Fruit fly (Drosophila melanogaster) whole organism, prepupa: ENCODE measurements around the gene CG9643.

ENCODE experiments used
- Blimp-1 ChIP-seq: fragments of 200-800 bp; sonication (Bioruptor generic); optimal IDR thresholded peaks from 3 replicates; lab custom pipeline; 2017; ENCODE audit warnings: missing biosample characterization, missing genetic modification characterization, mild to moderate bottlenecking, moderate library complexity, missing genetic modification reagents
- CG10631 ChIP-seq: fragments of 200-800 bp; sonication (Bioruptor generic); optimal IDR thresholded peaks from 2 replicates; lab custom pipeline; 2016; ENCODE audit warnings: missing biosample characterization, missing genetic modification characterization
- CG10669 ChIP-seq: fragments of 200-800 bp; sonication (Bioruptor generic); optimal IDR thresholded peaks from 3 replicates; lab custom pipeline; 2018; ENCODE audit warnings: missing biosample characterization, mild to moderate bottlenecking, missing genetic modification characterization, moderate library complexity
- CG11294 ChIP-seq: fragments of 200-800 bp; sonication (Bioruptor generic); IDR thresholded peaks from 2 replicates; pipeline ENCODE4 v1.3.6; 2022; ENCODE audit warnings: missing biosample characterization, missing genetic modification characterization
- CG11762 ChIP-seq: fragments of 200-800 bp; sonication (Bioruptor generic); optimal IDR thresholded peaks from 3 replicates; lab custom pipeline; 2016; ENCODE audit warnings: missing biosample characterization, missing genetic modification characterization; ENCODE audit not compliant: insufficient read depth
- CG11902 ChIP-seq: fragments of 200-800 bp; sonication (Bioruptor generic); optimal IDR thresholded peaks from 3 replicates; lab custom pipeline; 2016; ENCODE audit warnings: missing biosample characterization, missing genetic modification characterization
- CG15336 ChIP-seq: fragments of 200-800 bp; sonication (Bioruptor generic); IDR thresholded peaks from 2 replicates; pipeline ENCODE4 v1.3.6; 2022; ENCODE audit warnings: missing biosample characterization, missing genetic modification characterization
- CG1621 ChIP-seq: fragments of 200-800 bp; sonication (Bioruptor generic); optimal IDR thresholded peaks from 3 replicates; lab custom pipeline; 2018; ENCODE audit warnings: missing biosample characterization, mild to moderate bottlenecking, missing genetic modification characterization
- CG16779 ChIP-seq: fragments of 200-800 bp; sonication (Bioruptor generic); optimal IDR thresholded peaks from 3 replicates; lab custom pipeline; 2017; ENCODE audit warnings: missing biosample characterization, mild to moderate bottlenecking, missing genetic modification characterization
- CG3032 ChIP-seq: fragments of 200-800 bp; optimal IDR thresholded peaks from 2 replicates; lab custom pipeline; 2019; ENCODE audit warnings: missing biosample characterization, mild to moderate bottlenecking, missing genetic modification characterization, moderate library complexity
- CG31627 ChIP-seq: fragments of 200-800 bp; sonication (Bioruptor generic); optimal IDR thresholded peaks from 3 replicates; lab custom pipeline; 2016; ENCODE audit warnings: missing biosample characterization, missing genetic modification characterization
- CG32006 ChIP-seq: fragments of 200-800 bp; sonication (Bioruptor generic); optimal IDR thresholded peaks from 3 replicates; lab custom pipeline; 2017; ENCODE audit warnings: missing biosample characterization, mild to moderate bottlenecking, missing genetic modification characterization
- CG34406 ChIP-seq: fragments of 200-800 bp; sonication (Bioruptor generic); optimal IDR thresholded peaks from 3 replicates; lab custom pipeline; 2016; ENCODE audit warnings: missing biosample characterization, missing genetic modification characterization
- CG3919 ChIP-seq: fragments of 200-800 bp; sonication (Bioruptor generic); optimal IDR thresholded peaks from 3 replicates; lab custom pipeline; 2016; ENCODE audit warnings: missing biosample characterization, missing genetic modification characterization
- CG6163 ChIP-seq: fragments of 200-800 bp; sonication (Bioruptor generic); IDR thresholded peaks from 3 replicates; pipeline ENCODE4 v1.3.6; 2022; ENCODE audit warnings: missing biosample characterization, missing genetic modification characterization
- CG6276 ChIP-seq: fragments of 200-800 bp; sonication (Bioruptor generic); optimal IDR thresholded peaks from 2 replicates; lab custom pipeline; 2017; ENCODE audit warnings: missing biosample characterization, mild to moderate bottlenecking, missing genetic modification characterization
- CG6792 ChIP-seq: fragments of 200-800 bp; sonication (Bioruptor generic); optimal IDR thresholded peaks from 3 replicates; lab custom pipeline; 2016; ENCODE audit warnings: missing biosample characterization, missing genetic modification characterization
- CG6854 ChIP-seq: fragments of 200-800 bp; sonication (Bioruptor generic); optimal IDR thresholded peaks from 2 replicates; lab custom pipeline; 2017; ENCODE audit warnings: missing biosample characterization, mild to moderate bottlenecking, missing genetic modification characterization
- CG7368 ChIP-seq: fragments of 200-800 bp; sonication (Bioruptor generic); optimal IDR thresholded peaks from 3 replicates; lab custom pipeline; 2016; ENCODE audit warnings: missing biosample characterization, missing genetic modification characterization
- CG8119 ChIP-seq: fragments of 200-800 bp; sonication (Bioruptor generic); IDR thresholded peaks from 3 replicates; pipeline ENCODE4 v1.3.6; 2022; ENCODE audit warnings: missing biosample characterization, missing genetic modification characterization
- CG8319 ChIP-seq: fragments of 200-800 bp; sonication (Bioruptor generic); optimal IDR thresholded peaks from 3 replicates; lab custom pipeline; 2016; ENCODE audit warnings: missing biosample characterization, missing genetic modification characterization
- CG8632 ChIP-seq: fragments of 200-800 bp; sonication (Bioruptor generic); optimal IDR thresholded peaks from 3 replicates; lab custom pipeline; 2016; ENCODE audit warnings: missing biosample characterization, missing genetic modification characterization
- CG9139 ChIP-seq: fragments of 200-800 bp; sonication (Bioruptor generic); optimal IDR thresholded peaks from 3 replicates; lab custom pipeline; 2017; ENCODE audit warnings: missing biosample characterization, mild to moderate bottlenecking, missing genetic modification characterization
- Eip75B ChIP-seq: fragments of 200-800 bp; sonication (Bioruptor generic); optimal IDR thresholded peaks from 3 replicates; lab custom pipeline; 2016; ENCODE audit warnings: missing biosample characterization, missing genetic modification characterization
- Eip78C ChIP-seq: fragments of 200-800 bp; sonication (Bioruptor generic); peaks from one replicate; lab custom pipeline; 2016; ENCODE audit warnings: missing biosample characterization, missing genetic modification characterization
- Eip93F ChIP-seq: fragments of 200-800 bp; sonication (Bioruptor generic); optimal IDR thresholded peaks from 2 replicates; lab custom pipeline; 2016; ENCODE audit warnings: missing biosample characterization, mild to moderate bottlenecking, missing genetic modification characterization
- Ets21C ChIP-seq: fragments of 200-800 bp; sonication (Bioruptor generic); optimal IDR thresholded peaks from 3 replicates; lab custom pipeline; 2016; ENCODE audit warnings: missing biosample characterization, missing genetic modification characterization
- Ets96B ChIP-seq: fragments of 200-800 bp; optimal IDR thresholded peaks from 2 replicates; lab custom pipeline; 2019; ENCODE audit warnings: missing biosample characterization, mild to moderate bottlenecking, missing genetic modification characterization, moderate library complexity
- Gug ChIP-seq: fragments of 200-800 bp; sonication (Bioruptor generic); IDR thresholded peaks from 2 replicates; pipeline ENCODE4 v1.3.6; 2022; ENCODE audit warnings: missing biosample characterization, missing genetic modification characterization
- Hr38 ChIP-seq: sonication (Bioruptor generic); optimal IDR thresholded peaks from 2 replicates; lab custom pipeline; 2016; ENCODE audit warnings: missing biosample characterization, missing genetic modification characterization
- Hr4 ChIP-seq: fragments of 200-800 bp; sonication (Bioruptor generic); optimal IDR thresholded peaks from 3 replicates; lab custom pipeline; 2016; ENCODE audit warnings: missing biosample characterization, missing genetic modification characterization
- Lpt ChIP-seq: fragments of 200-800 bp; sonication (Bioruptor generic); optimal IDR thresholded peaks from 3 replicates; lab custom pipeline; 2016; ENCODE audit warnings: missing biosample characterization, missing genetic modification characterization
- Met ChIP-seq: fragments of 200-800 bp; sonication (Bioruptor generic); optimal IDR thresholded peaks from 3 replicates; lab custom pipeline; 2016; ENCODE audit warnings: missing biosample characterization, missing genetic modification characterization
- OdsH ChIP-seq: fragments of 200-800 bp; sonication (Bioruptor generic); optimal IDR thresholded peaks from 3 replicates; lab custom pipeline; 2016; ENCODE audit warnings: missing biosample characterization, missing genetic modification characterization
- Smox ChIP-seq: fragments of 200-800 bp; sonication (Bioruptor generic); optimal IDR thresholded peaks from 3 replicates; lab custom pipeline; 2016; ENCODE audit warnings: missing biosample characterization, missing genetic modification characterization
- Sox102F ChIP-seq: fragments of 200-800 bp; sonication (Bioruptor generic); optimal IDR thresholded peaks from 2 replicates; lab custom pipeline; 2016; ENCODE audit warnings: missing biosample characterization, mild to moderate bottlenecking, missing genetic modification characterization
- Sox15 ChIP-seq: fragments of 200-800 bp; sonication (Bioruptor generic); optimal IDR thresholded peaks from 3 replicates; lab custom pipeline; 2016; ENCODE audit warnings: missing biosample characterization, missing genetic modification characterization
- achi ChIP-seq: fragments of 200-800 bp; sonication (Bioruptor generic); optimal IDR thresholded peaks from 3 replicates; lab custom pipeline; 2016; ENCODE audit warnings: missing biosample characterization, missing genetic modification characterization
- acj6 ChIP-seq: fragments of 200-800 bp; sonication (Bioruptor generic); optimal IDR thresholded peaks from 3 replicates; lab custom pipeline; 2016; ENCODE audit warnings: missing biosample characterization, missing genetic modification characterization
- cyc ChIP-seq: fragments of 200-800 bp; sonication (Bioruptor generic); optimal IDR thresholded peaks from 3 replicates; lab custom pipeline; 2016; ENCODE audit warnings: missing biosample characterization, missing genetic modification characterization
- dac ChIP-seq: fragments of 200-800 bp; sonication (Bioruptor generic); optimal IDR thresholded peaks from 2 replicates; lab custom pipeline; 2017; ENCODE audit warnings: missing biosample characterization, mild to moderate bottlenecking, missing genetic modification characterization
- dsx ChIP-seq: fragments of 200-800 bp; optimal IDR thresholded peaks from 3 replicates; lab custom pipeline; 2019; ENCODE audit warnings: missing biosample characterization, mild to moderate bottlenecking, missing genetic modification characterization, moderate library complexity; ENCODE audit not compliant: poor library complexity, severe bottlenecking
- esn ChIP-seq: fragments of 200-800 bp; sonication (Bioruptor generic); optimal IDR thresholded peaks from 2 replicates; lab custom pipeline; 2016; ENCODE audit warnings: missing biosample characterization, mild to moderate bottlenecking, missing genetic modification characterization, moderate library complexity
- fd59A ChIP-seq: fragments of 200-800 bp; sonication (Bioruptor generic); optimal IDR thresholded peaks from 2 replicates; lab custom pipeline; 2017; ENCODE audit warnings: missing biosample characterization, mild to moderate bottlenecking, missing genetic modification characterization, missing genetic modification reagents
- fd85E ChIP-seq: fragments of 200-800 bp; sonication (Bioruptor generic); optimal IDR thresholded peaks from 3 replicates; lab custom pipeline; 2016; ENCODE audit warnings: missing biosample characterization, missing genetic modification characterization
- fkh ChIP-seq: fragments of 200-800 bp; sonication (Bioruptor generic); optimal IDR thresholded peaks from 3 replicates; lab custom pipeline; 2017; ENCODE audit warnings: missing biosample characterization, mild to moderate bottlenecking, missing genetic modification characterization, moderate library complexity
- lz ChIP-seq: fragments of 200-800 bp; sonication (Bioruptor generic); optimal IDR thresholded peaks from 3 replicates; lab custom pipeline; 2016; ENCODE audit warnings: missing biosample characterization, missing genetic modification characterization
- pdm3 ChIP-seq: fragments of 200-800 bp; sonication (Bioruptor generic); optimal IDR thresholded peaks from 3 replicates; lab custom pipeline; 2016; ENCODE audit warnings: missing biosample characterization, missing genetic modification characterization
- salr ChIP-seq, 2 experiments: fragments of 200-800 bp; sonication (Bioruptor generic); optimal IDR thresholded peaks; 3 replicates each; lab custom pipeline; 2016 to 2018; ENCODE audit warnings: missing biosample characterization in 2 of 2, missing genetic modification characterization in 2 of 2, mild to moderate bottlenecking in 1 of 2
- spab ChIP-seq: fragments of 200-800 bp; sonication (Bioruptor generic); optimal IDR thresholded peaks from 2 replicates; lab custom pipeline; 2017; ENCODE audit warnings: missing biosample characterization, mild to moderate bottlenecking, missing genetic modification characterization, missing genetic modification reagents
- svp ChIP-seq: fragments of 200-800 bp; sonication (Bioruptor generic); peaks from one replicate; lab custom pipeline; 2016; ENCODE audit warnings: missing biosample characterization, missing genetic modification characterization
- vri ChIP-seq: fragments of 200-800 bp; sonication (Bioruptor generic); optimal IDR thresholded peaks from 3 replicates; lab custom pipeline; 2016; ENCODE audit warnings: missing biosample characterization, mild to moderate bottlenecking, missing genetic modification characterization

CG9643 gene

DNA sequence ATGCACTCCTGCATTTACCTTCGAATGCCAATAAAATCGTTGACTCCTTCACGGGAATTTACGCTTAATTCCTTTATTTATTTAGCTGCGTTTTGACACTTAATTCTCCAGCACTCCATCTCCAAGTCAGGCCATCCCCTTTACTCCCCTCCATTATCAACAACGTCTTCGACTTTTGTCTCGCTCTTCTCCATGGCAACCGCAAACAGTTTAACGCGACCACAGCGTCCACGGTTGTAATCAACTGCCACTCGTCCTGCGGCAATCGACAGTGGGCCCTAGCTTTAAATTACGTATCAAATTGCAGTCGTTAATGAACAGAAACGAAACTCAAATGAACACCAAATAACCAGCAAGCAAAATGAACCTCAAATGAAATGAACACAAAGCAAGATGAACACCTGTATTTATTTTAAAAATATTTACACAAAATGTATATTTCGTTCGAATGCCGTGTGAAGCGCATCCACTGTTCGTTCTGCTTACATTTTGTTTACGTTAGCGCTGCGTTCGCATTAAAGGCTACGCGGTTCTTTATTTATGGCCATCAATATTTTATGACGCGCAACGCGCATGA is 47.4 kb downstream of the CG9643 start:
- peak; percentile 3 for TF ChIP-seq Smox (GFP tag; lab: Kevin White, UChicago)
- TF ChIP-seq OdsH = peak; percentile 43
- peak; percentile 80 for TF ChIP-seq Eip75B (GFP tag; lab: Kevin White, UChicago)
- no peak for TF ChIP-seq CG6854 (GFP tag; lab: Kevin White, UChicago)
- peak; percentile 24 for TF ChIP-seq CG7368 (GFP tag; lab: Kevin White, UChicago)
- TF ChIP-seq CG6163 (GFP tag; lab: Robert Waterston, UW) = peak; percentile 59; the same call in 1 of the 3 replicates
- no peak for TF ChIP-seq Hr38 (GFP tag; lab: Kevin White, UChicago)
- TF ChIP-seq CG34406 (GFP tag; lab: Kevin White, UChicago) = peak; percentile 72
- peak; percentile 75 for TF ChIP-seq CG3032 (tag; lab: Kevin White, UChicago)
- peak; percentile 50 for TF ChIP-seq CG6792 (GFP tag; lab: Kevin White, UChicago)
- peak; percentile 87 for TF ChIP-seq dsx
- no peak for TF ChIP-seq CG15336
- TF ChIP-seq CG1621 = peak; percentile 81
- TF ChIP-seq CG8319 (GFP tag; lab: Kevin White, UChicago) = peak; percentile 5
- peak; percentile 43; the same call in 1 of the 3 replicates for TF ChIP-seq CG8119 (GFP tag; lab: Robert Waterston, UW)
- TF ChIP-seq Lpt (GFP tag; lab: Kevin White, UChicago) = no peak
- TF ChIP-seq Sox102F = peak; percentile 56
- peak; percentile 73 for TF ChIP-seq Eip78C (GFP tag; lab: Kevin White, UChicago)
- 0 out of 2 replicates have a peak, but pooled peaks have one; percentile 8 for TF ChIP-seq CG11294
- TF ChIP-seq CG10631 (GFP tag; lab: Kevin White, UChicago) = peak; percentile 68
- TF ChIP-seq cyc = peak; percentile 31
- no peak for TF ChIP-seq Gug (GFP tag; lab: Robert Waterston, UW)
- peak; percentile 49 for TF ChIP-seq CG8632 (GFP tag; lab: Kevin White, UChicago)
- no peak for TF ChIP-seq Ets21C (GFP tag; lab: Kevin White, UChicago)
- peak; percentile 70 for TF ChIP-seq CG32006
- peak; percentile 32 for TF ChIP-seq fkh (GFP tag; lab: Kevin White, UChicago)
- TF ChIP-seq CG31627 (GFP tag; lab: Kevin White, UChicago) = peak; percentile 29
- TF ChIP-seq esn (GFP tag; lab: Kevin White, UChicago) = peak; percentile 70
- TF ChIP-seq CG11762 (GFP tag; lab: Kevin White, UChicago) = peak; percentile 29
- TF ChIP-seq salr (GFP tag; optimal IDR thresholded peaks at IDR 0.05; lab: Kevin White, UChicago) = peak; percentile 27 to 64
- peak; percentile 47 for TF ChIP-seq CG3919 (GFP tag; lab: Kevin White, UChicago)
- peak; percentile 52 for TF ChIP-seq CG9139 (GFP tag; lab: Kevin White, UChicago)
- TF ChIP-seq Blimp-1 (GFP tag; lab: Kevin White, UChicago) = peak; percentile 10
- TF ChIP-seq dac (GFP tag; lab: Kevin White, UChicago) = no peak
- TF ChIP-seq Ets96B = peak; percentile 83
- peak; percentile 28 for TF ChIP-seq CG6276 (GFP tag; lab: Kevin White, UChicago)
- peak; percentile 66 for TF ChIP-seq achi (GFP tag; lab: Kevin White, UChicago)
- TF ChIP-seq Hr4 (GFP tag; lab: Kevin White, UChicago) = no peak
- peak; percentile 21 for TF ChIP-seq CG11902 (GFP tag; lab: Kevin White, UChicago)
- TF ChIP-seq Sox15 (GFP tag; lab: Kevin White, UChicago) = no peak
- TF ChIP-seq acj6 (GFP tag; lab: Kevin White, UChicago) = peak; percentile 53
- peak; percentile 69 for TF ChIP-seq lz
- peak; percentile 71 for TF ChIP-seq CG16779 (tag; lab: Kevin White, UChicago)
- no peak for TF ChIP-seq fd85E
- peak; percentile 75 for TF ChIP-seq spab (GFP tag; lab: Kevin White, UChicago)
- TF ChIP-seq CG10669 (GFP tag; lab: Kevin White, UChicago) = peak; percentile 82
- TF ChIP-seq svp (GFP tag; lab: Kevin White, UChicago) = peak; percentile 80
- no peak for TF ChIP-seq Eip93F
- peak; percentile 72 for TF ChIP-seq Met
- TF ChIP-seq pdm3 (GFP tag; lab: Kevin White, UChicago) = peak; percentile 37
- TF ChIP-seq fd59A (GFP tag; lab: Kevin White, UChicago) = peak; percentile 73
- no peak for TF ChIP-seq vri (GFP tag; lab: Kevin White, UChicago)
